Fruit fly (Drosophila melanogaster) whole organism, embryonic: ENCODE results near the gene CG15894.

Source experiments
- B-H1 ChIP-seq: fragments of 200-800 bp; sonication (Bioruptor generic); IDR thresholded peaks from 3 replicates; pipeline ENCODE4 v1.3.6; 2022; ENCODE audit warnings: missing biosample characterization, missing genetic modification characterization
- Bteb2 ChIP-seq: fragments of 200-800 bp; sonication (Bioruptor generic); optimal IDR thresholded peaks from 2 replicates; lab custom pipeline; 2016; ENCODE audit warnings: missing biosample characterization, missing genetic modification characterization
- C15 ChIP-seq: fragments of 200-800 bp; sonication (Bioruptor generic); IDR thresholded peaks from 3 replicates; pipeline ENCODE4 v1.3.6; 2022; ENCODE audit warnings: missing biosample characterization, missing genetic modification characterization
- CG10147 ChIP-seq: fragments of 200-800 bp; sonication (Bioruptor generic); optimal IDR thresholded peaks from 2 replicates; lab custom pipeline; 2019; ENCODE audit warnings: missing biosample characterization, mild to moderate bottlenecking, missing genetic modification characterization, moderate library complexity
- CG10209 ChIP-seq: fragments of 200-800 bp; sonication (Bioruptor generic); optimal IDR thresholded peaks from 3 replicates; lab custom pipeline; 2017; ENCODE audit warnings: missing biosample characterization, mild to moderate bottlenecking, missing genetic modification characterization, missing genetic modification reagents
- CG10366 ChIP-seq: fragments of 200-800 bp; sonication (Bioruptor generic); IDR thresholded peaks from 2 replicates; pipeline ENCODE4 v1.3.6; 2022; ENCODE audit warnings: missing biosample characterization, missing genetic modification characterization
- CG17385 ChIP-seq: fragments of 200-800 bp; sonication (Bioruptor generic); optimal IDR thresholded peaks from 3 replicates; lab custom pipeline; 2018; ENCODE audit warnings: missing biosample characterization, mild to moderate bottlenecking, missing genetic modification characterization
- CG2712 ChIP-seq: fragments of 200-800 bp; optimal IDR thresholded peaks from 3 replicates; lab custom pipeline; 2019; ENCODE audit warnings: missing biosample characterization, mild to moderate bottlenecking, missing genetic modification characterization, moderate library complexity
- CG30020 ChIP-seq: fragments of 200-800 bp; optimal IDR thresholded peaks from 2 replicates; lab custom pipeline; 2019; ENCODE audit warnings: missing biosample characterization, mild to moderate bottlenecking, missing genetic modification characterization, moderate library complexity
- CG31441 ChIP-seq: fragments of 200-800 bp; sonication (Bioruptor generic); IDR thresholded peaks from 2 replicates; pipeline ENCODE4 v1.3.6; 2022; ENCODE audit warnings: missing biosample characterization, missing genetic modification characterization
- CG3726 ChIP-seq: fragments of 200-800 bp; sonication (Bioruptor generic); IDR thresholded peaks from 3 replicates; pipeline ENCODE4, ENCODE4 v1.3.6; 2022; ENCODE audit warnings: missing biosample characterization, missing genetic modification characterization
- CG4282 ChIP-seq: fragments of 200-800 bp; sonication (Bioruptor generic); optimal IDR thresholded peaks from 2 replicates; lab custom pipeline; 2016; ENCODE audit warnings: missing biosample characterization, missing genetic modification characterization
- CG4820 ChIP-seq: fragments of 200-800 bp; sonication (Bioruptor generic); optimal IDR thresholded peaks from 3 replicates; lab custom pipeline; 2016; ENCODE audit warnings: missing biosample characterization, missing genetic modification characterization
- CG4854 ChIP-seq: fragments of 200-800 bp; sonication (Bioruptor generic); optimal IDR thresholded peaks from 2 replicates; lab custom pipeline; 2016; ENCODE audit warnings: missing biosample characterization, missing genetic modification characterization, inconsistent platforms
- Chrac-16 ChIP-seq: fragments of 200-800 bp; sonication (Bioruptor generic); optimal IDR thresholded peaks from 3 replicates; lab custom pipeline; 2016; ENCODE audit warnings: missing biosample characterization, missing genetic modification characterization
- D19A ChIP-seq: fragments of 200-800 bp; optimal IDR thresholded peaks from 3 replicates; lab custom pipeline; 2019; ENCODE audit warnings: missing biosample characterization, mild to moderate bottlenecking, missing genetic modification characterization, moderate library complexity
- D19B ChIP-seq: fragments of 200-800 bp; sonication (Bioruptor generic); optimal IDR thresholded peaks from 2 replicates; lab custom pipeline; 2017; ENCODE audit warnings: missing biosample characterization, mild to moderate bottlenecking, missing genetic modification characterization
- Dfd ChIP-seq, 2 experiments: fragments of >200 bp; optimal IDR thresholded peaks; 2 replicates each; lab custom pipeline; 2017; ENCODE audit warnings: missing biosample characterization in 2 of 2, missing genetic modification characterization in 2 of 2
- Dp ChIP-seq: fragments of 200-800 bp; sonication (Bioruptor generic); optimal IDR thresholded peaks from 2 replicates; lab custom pipeline; 2018; ENCODE audit warnings: missing biosample characterization, mild to moderate bottlenecking, missing genetic modification characterization, moderate library complexity
- Dref ChIP-seq: fragments of 200-800 bp; sonication (Bioruptor generic); IDR thresholded peaks from 2 replicates; pipeline ENCODE4 v1.3.6; 2022; ENCODE audit warnings: missing biosample characterization, missing genetic modification characterization
- Elba2 ChIP-seq: fragments of 200-800 bp; sonication (Bioruptor generic); optimal IDR thresholded peaks from 3 replicates; lab custom pipeline; 2016; ENCODE audit warnings: missing biosample characterization, missing genetic modification characterization
- Fer2 ChIP-seq: fragments of 200-800 bp; sonication (Bioruptor generic); optimal IDR thresholded peaks from 2 replicates; lab custom pipeline; 2018; ENCODE audit warnings: missing biosample characterization, mild to moderate bottlenecking, missing genetic modification characterization, moderate library complexity
- H2.0 ChIP-seq: fragments of 200-800 bp; sonication (Bioruptor generic); IDR thresholded peaks from 2 replicates; pipeline ENCODE4 v1.3.6; 2022; ENCODE audit warnings: missing biosample characterization, missing genetic modification characterization
- HLHmδ ChIP-seq: fragments of 200-800 bp; sonication (Bioruptor generic); optimal IDR thresholded peaks from 2 replicates; lab custom pipeline; 2018; ENCODE audit warnings: missing biosample characterization, mild to moderate bottlenecking, missing genetic modification characterization, moderate library complexity
- Hey ChIP-seq: fragments of 200-800 bp; sonication (Bioruptor generic); optimal IDR thresholded peaks from 3 replicates; lab custom pipeline; 2018; ENCODE audit warnings: missing biosample characterization, mild to moderate bottlenecking, missing genetic modification characterization
- Hr51 ChIP-seq, 2 experiments: fragments of 200-800 bp; sonication (Bioruptor generic); optimal IDR thresholded peaks; 2 replicates in 1 of 2; 3 replicates in 1 of 2; lab custom pipeline; 2016 to 2018; ENCODE audit warnings: missing biosample characterization in 2 of 2, missing genetic modification characterization in 2 of 2, mild to moderate bottlenecking in 1 of 2, moderate library complexity in 1 of 2
- MBD-R2 ChIP-seq: fragments of 200-800 bp; sonication (Bioruptor generic); IDR thresholded peaks from 2 replicates; pipeline ENCODE4 v1.3.6; 2022; ENCODE audit warnings: missing biosample characterization, missing genetic modification characterization
- Myb ChIP-seq: fragments of 200-800 bp; sonication (Bioruptor generic); optimal IDR thresholded peaks from 2 replicates; lab custom pipeline; 2016; ENCODE audit warnings: missing biosample characterization, missing genetic modification characterization
- NC2β ChIP-seq: fragments of 200-800 bp; sonication (Bioruptor generic); optimal IDR thresholded peaks from 2 replicates; lab custom pipeline; 2016; ENCODE audit warnings: missing biosample characterization, missing genetic modification characterization
- Oaz ChIP-seq: fragments of 200-800 bp; sonication (Bioruptor generic); IDR thresholded peaks from 2 replicates; pipeline ENCODE4 v1.3.6; 2022; ENCODE audit warnings: missing biosample characterization, missing genetic modification characterization
- Opbp ChIP-seq: fragments of 200-800 bp; sonication (Bioruptor generic); IDR thresholded peaks from 3 replicates; pipeline ENCODE4 v1.3.6; 2022; ENCODE audit warnings: missing biosample characterization, missing genetic modification characterization; ENCODE audit not compliant: partially characterized antibody
- Rfx ChIP-seq: fragments of 200-800 bp; sonication (Bioruptor generic); IDR thresholded peaks from 2 replicates; pipeline ENCODE4 v1.3.6; 2022; ENCODE audit warnings: missing biosample characterization, missing genetic modification characterization
- Scr ChIP-seq: fragments of 200-800 bp; sonication (Bioruptor generic); IDR thresholded peaks from 2 replicates; pipeline ENCODE4 v1.3.6; 2022; ENCODE audit warnings: missing biosample characterization, missing genetic modification characterization; ENCODE audit not compliant: partially characterized antibody
- Sin3A ChIP-seq: fragments of >200 bp; optimal IDR thresholded peaks from 2 replicates; lab custom pipeline; 2018
- Xbp1 ChIP-seq: fragments of 200-800 bp; sonication (Bioruptor generic); optimal IDR thresholded peaks from 3 replicates; lab custom pipeline; 2016; ENCODE audit warnings: missing biosample characterization, mild to moderate bottlenecking, missing genetic modification characterization
- Xrp1 ChIP-seq: fragments of 200-800 bp; sonication (Bioruptor generic); IDR thresholded peaks from 2 replicates; pipeline ENCODE4 v1.3.6; 2022; ENCODE audit warnings: missing biosample characterization, missing genetic modification characterization
- bbx ChIP-seq: fragments of 200-800 bp; sonication (Bioruptor generic); IDR thresholded peaks from 2 replicates; pipeline ENCODE4 v1.3.6; 2022; ENCODE audit warnings: missing biosample characterization, missing genetic modification characterization; ENCODE audit not compliant: partially characterized antibody
- bcd ChIP-seq: fragments of 200-800 bp; sonication (Bioruptor generic); optimal IDR thresholded peaks from 2 replicates; lab custom pipeline; 2017; ENCODE audit warnings: missing biosample characterization, mild to moderate bottlenecking, missing genetic modification characterization
- cg ChIP-seq: fragments of 200-800 bp; sonication (Bioruptor generic); optimal IDR thresholded peaks from 3 replicates; lab custom pipeline; 2019; ENCODE audit warnings: missing biosample characterization, mild to moderate bottlenecking, missing genetic modification characterization, moderate library complexity
- ci ChIP-seq: fragments of 200-800 bp; sonication (Bioruptor generic); IDR thresholded peaks from 3 replicates; pipeline ENCODE4 v1.3.6; 2022; ENCODE audit warnings: missing biosample characterization, missing genetic modification characterization
- eyg ChIP-seq: fragments of 200-800 bp; sonication (Bioruptor generic); optimal IDR thresholded peaks from 3 replicates; lab custom pipeline; 2016; ENCODE audit warnings: missing biosample characterization, missing genetic modification characterization
- gfzf ChIP-seq: fragments of 200-800 bp; sonication (Bioruptor generic); optimal IDR thresholded peaks from 2 replicates; lab custom pipeline; 2016; ENCODE audit warnings: missing biosample characterization, mild to moderate bottlenecking, missing genetic modification characterization, moderate library complexity
- hbn ChIP-seq: fragments of 200-800 bp; sonication (Bioruptor generic); IDR thresholded peaks from 2 replicates; pipeline ENCODE4 v1.3.6; 2022; ENCODE audit warnings: missing biosample characterization, missing genetic modification characterization; ENCODE audit not compliant: partially characterized antibody
- jumu ChIP-seq: fragments of 200-800 bp; sonication (Bioruptor generic); optimal IDR thresholded peaks from 3 replicates; lab custom pipeline; 2016; ENCODE audit warnings: missing biosample characterization, missing genetic modification characterization
- kah ChIP-seq: fragments of 200-800 bp; sonication (Bioruptor generic); optimal IDR thresholded peaks from 2 replicates; lab custom pipeline; 2018; ENCODE audit warnings: missing biosample characterization, mild to moderate bottlenecking, missing genetic modification characterization
- mld ChIP-seq: fragments of 200-800 bp; sonication (Bioruptor generic); IDR thresholded peaks from 3 replicates; pipeline ENCODE4 v1.3.6; 2022; ENCODE audit warnings: missing biosample characterization, missing genetic modification characterization; ENCODE audit not compliant: partially characterized antibody
- pita ChIP-seq: fragments of 200-800 bp; sonication (Bioruptor generic); optimal IDR thresholded peaks from 2 replicates; lab custom pipeline; 2017; ENCODE audit warnings: missing biosample characterization, mild to moderate bottlenecking, missing genetic modification characterization
- rib ChIP-seq: fragments of 200-800 bp; sonication (Bioruptor generic); IDR thresholded peaks from 2 replicates; pipeline ENCODE4 v1.3.6; 2022; ENCODE audit warnings: missing biosample characterization, missing genetic modification characterization
- sc ChIP-seq, 3 experiments: fragments of >200 bp in 2 of 3; fragments of 200-800 bp in 1 of 3; sonication (Bioruptor generic) in 1 of 3; optimal IDR thresholded peaks; 2 replicates in 2 of 3; 3 replicates in 1 of 3; lab custom pipeline; 2017; ENCODE audit warnings: mild to moderate bottlenecking in 1 of 3, missing biosample characterization in 1 of 3, missing genetic modification characterization in 1 of 3, missing genetic modification reagents in 1 of 3
- tll ChIP-seq, 2 experiments: fragments of 200-800 bp in 1 of 2; fragments of >200 bp in 1 of 2; sonication (Bioruptor generic) in 1 of 2; optimal IDR thresholded peaks; 2 replicates each; lab custom pipeline; 2017 to 2019; ENCODE audit warnings: missing biosample characterization in 2 of 2, missing genetic modification characterization in 2 of 2, mild to moderate bottlenecking in 1 of 2, moderate library complexity in 1 of 2
- tup ChIP-seq: fragments of 200-800 bp; sonication (Bioruptor generic); optimal IDR thresholded peaks from 2 replicates; lab custom pipeline; 2016; ENCODE audit warnings: missing biosample characterization, mild to moderate bottlenecking, missing genetic modification characterization, moderate library complexity

CG15894 gene

DNA sequence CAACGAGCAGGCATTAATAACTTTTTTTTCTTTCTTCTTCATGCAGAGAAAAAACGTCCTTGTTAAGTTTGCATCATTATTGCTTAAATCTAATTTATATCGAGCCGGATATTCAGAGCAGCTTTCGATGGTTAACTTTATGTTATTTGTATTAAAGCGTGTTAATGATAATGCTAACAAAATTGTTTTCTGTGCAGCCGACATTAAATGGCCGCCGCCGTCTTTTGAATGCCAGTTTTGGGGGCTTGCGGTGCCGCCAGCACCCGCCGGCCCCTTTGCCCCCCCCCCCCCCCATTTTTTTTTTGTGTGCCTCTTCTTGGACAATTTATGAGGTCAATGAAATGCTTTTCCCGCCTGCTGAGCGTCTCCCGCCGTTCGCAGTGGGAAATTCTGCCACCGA is 2.5 kb downstream of the CG15894 start (continued):
- TF ChIP-seq HLHmδ (GFP tag; lab: Kevin White, UChicago) (no peak), CG3726 (GFP tag; lab: Robert Waterston, UW) (no peak), tll (GFP tag; optimal IDR thresholded peaks at IDR 0.05; lab: Kevin White, UChicago) (no peak), jumu (GFP tag; lab: Kevin White, UChicago) (no peak), pita (GFP tag; lab: Kevin White, UChicago) (no peak), mld (GFP tag; lab: Robert Waterston, UW) (no peak), CG31441 (GFP tag; lab: Robert Waterston, UW) (no peak), Rfx (GFP tag; lab: Robert Waterston, UW) (peak; percentile 53), CG17385 (peak; percentile 9), Bteb2 (no peak), Xbp1 (no peak), Hey (tag; lab: Kevin White, UChicago) (no peak), CG30020 (tag; lab: Kevin White, UChicago) (no peak), H2.0 (GFP tag; lab: Robert Waterston, UW) (no peak), tup (no peak), CG10366 (GFP tag; lab: Robert Waterston, UW) (no peak), sc (optimal IDR thresholded peaks at IDR 0.05; lab: Kevin White, UChicago) (no peak), sc (GFP tag; optimal IDR thresholded peaks at IDR 0.05; lab: Kevin White, UChicago) (no peak), kah (GFP tag; lab: Kevin White, UChicago) (no peak), Chrac-16 (GFP tag; lab: Kevin White, UChicago) (no peak), MBD-R2 (GFP tag; lab: Robert Waterston, UW) (no peak), D19B (GFP tag; lab: Kevin White, UChicago) (no peak), Elba2 (GFP tag; lab: Kevin White, UChicago) (no peak), Xrp1 (GFP tag; lab: Robert Waterston, UW) (0 out of 2 replicates have a peak, but pooled peaks have one; percentile 28), Scr (GFP tag; lab: Robert Waterston, UW) (no peak), Myb (GFP tag; lab: Kevin White, UChicago) (no peak), CG10209 (GFP tag; lab: Kevin White, UChicago) (no peak), Sin3A (lab: Kevin White, UChicago) (no peak), eyg (GFP tag; lab: Kevin White, UChicago) (no peak), ci (GFP tag; lab: Robert Waterston, UW) (peak; percentile 22; the same call in 1 of the 3 replicates), cg (GFP tag; lab: Kevin White, UChicago) (no peak), C15 (GFP tag; lab: Robert Waterston, UW) (no peak), Oaz (GFP tag; lab: Robert Waterston, UW) (no peak), CG2712 (tag; lab: Kevin White, UChicago) (peak; percentile 9), CG4282 (GFP tag; lab: Kevin White, UChicago) (no peak), Opbp (GFP tag; lab: Robert Waterston, UW) (no peak), gfzf (GFP tag; lab: Kevin White, UChicago) (no peak), CG4854 (no peak), CG4820 (GFP tag; lab: Kevin White, UChicago) (no peak), hbn (GFP tag; lab: Robert Waterston, UW) (no peak), Fer2 (no peak), B-H1 (GFP tag; lab: Robert Waterston, UW) (no peak), Dp (no peak), NC2β (GFP tag; lab: Kevin White, UChicago) (no peak), Hr51 (GFP tag; optimal IDR thresholded peaks at IDR 0.05; lab: Kevin White, UChicago) (peak in 1 of 2 experiments; percentile 1), bbx (no peak), rib (GFP tag; lab: Robert Waterston, UW) (no peak), bcd (peak; percentile 5), CG10147 (GFP tag; lab: Kevin White, UChicago) (peak; percentile 13), Dfd (GFP tag; optimal IDR thresholded peaks at IDR 0.05; lab: Kevin White, UChicago) (no peak), D19A (tag; lab: Kevin White, UChicago) (no peak), Dref (no peak)
